Worm (Caenorhabditis elegans): Measurements from ENCODE around the gene bas-1.

Gene bas-1

ce11 chrIII:5632426-5632976 lies 20.4 kb downstream of the bas-1 start:
- TF ChIP-seq unc-62 (GFP tag; optimal IDR thresholded peaks at IDR 0.05) = no peak

- no peak for TF ChIP-seq unc-62 (GFP tag; optimal IDR thresholded peaks at IDR 0.05)
These were observed 22.4 kb downstream of the bas-1 start for ce11 chrIII:5634509-5634908.

- no peak for TF ChIP-seq unc-62 (GFP tag; optimal IDR thresholded peaks at IDR 0.05)
These were observed 23.1 kb downstream of the bas-1 start, which contains the start of gene ckk-1 for ce11 chrIII:5635179-5635578. Gene ckk-1, plus strand, starts transcription at chrIII:5635479.

ce11 chrIII:5639893-5640292 lies 27.8 kb downstream of the bas-1 start:
- TF ChIP-seq unc-62 (GFP tag; optimal IDR thresholded peaks at IDR 0.05) = no peak

- TF ChIP-seq unc-62 (GFP tag; optimal IDR thresholded peaks at IDR 0.05) = no peak
These were observed 30.6 kb downstream of the bas-1 start for ce11 chrIII:5642692-5643091.

- no peak for TF ChIP-seq unc-62 (GFP tag; optimal IDR thresholded peaks at IDR 0.05)
These were observed 41.6 kb downstream of the bas-1 start for ce11 chrIII:5653692-5654105.

ce11 chrIII:5656941-5657340 lies 44.9 kb downstream of the bas-1 start, which contains the start of gene sdz-21:
Gene sdz-21, minus strand, starts transcription at chrIII:5657041.
- no peak for TF ChIP-seq unc-62 (GFP tag; optimal IDR thresholded peaks at IDR 0.05)

ce11 chrIII:5660976-5661375 lies 48.9 kb downstream of the bas-1 start, which contains the start of gene F54E7.6:
Gene F54E7.6, minus strand, starts transcription at chrIII:5661085.
- no peak for TF ChIP-seq unc-62 (GFP tag; optimal IDR thresholded peaks at IDR 0.05)

ce11 chrIII:5663521-5663920 lies 51.4 kb downstream of the bas-1 start:
- TF ChIP-seq unc-62 (GFP tag; optimal IDR thresholded peaks at IDR 0.05) = no peak

ce11 chrIII:5663933-5664332 lies 51.9 kb downstream of the bas-1 start, which contains the start of gene par-3:
Gene par-3, plus strand, starts transcription at chrIII:5664233.
- TF ChIP-seq unc-62 (GFP tag; optimal IDR thresholded peaks at IDR 0.05) = no peak

Measured in whole organism, dauer.